Worm (Caenorhabditis elegans): Measurements from ENCODE around the gene F32D8.15.

F32D8.15 gene

ce11 chrV:10858340-10858739, 45.5 kb upstream of the F32D8.15 start (continued):
- TF ChIP-seq rcor-1 (GFP tag; IDR thresholded peaks at IDR 0.05) (no peak), lin-35 (GFP tag; optimal IDR thresholded peaks at IDR 0.05) (peak in 1 of 3 experiments; percentile 19), athp-1 (tag; optimal IDR thresholded peaks at IDR 0.05) (no peak), K11D2.4 (GFP tag; IDR thresholded peaks at IDR 0.05) (peak; percentile 72; the same call in 1 of the 2 replicates), B0336.3 (GFP tag; IDR thresholded peaks at IDR 0.05) (0 out of 2 replicates have a peak, but pooled peaks have one; percentile 52), Y53F4B.3 (GFP tag; IDR thresholded peaks at IDR 0.05) (no peak), let-607 (tag; optimal IDR thresholded peaks at IDR 0.05) (peak in 1 of 2 experiments; percentile 21), ccch-3 (GFP tag; optimal IDR thresholded peaks at IDR 0.05) (no peak), repo-1 (tag; optimal IDR thresholded peaks at IDR 0.05) (no peak), attf-3 (GFP tag; conservative IDR thresholded peaks at IDR 0.05) (no peak), nhr-80 (tag; optimal IDR thresholded peaks at IDR 0.05) (peak; percentile 14), aptf-3 (GFP tag; IDR thresholded peaks at IDR 0.05) (no peak), ztf-3 (GFP tag; optimal IDR thresholded peaks at IDR 0.05) (no peak), F55B11.4 (tag; optimal IDR thresholded peaks at IDR 0.05; ENCODE audit: borderline replicate concordance, insufficient read depth) (no peak), attf-6 (GFP tag; IDR thresholded peaks at IDR 0.05) (no peak), nhr-27 (tag; optimal IDR thresholded peaks at IDR 0.05) (no peak), cebp-2 (GFP tag; IDR thresholded peaks at IDR 0.05) (no peak), efl-1 (GFP tag; optimal IDR thresholded peaks at IDR 0.05) (no peak), rpc-1 (optimal IDR thresholded peaks at IDR 0.05) (no peak), rpc-1 (tag; optimal IDR thresholded peaks at IDR 0.05) (no peak), chd-7 (tag; optimal IDR thresholded peaks at IDR 0.05) (peak; percentile 80), lin-54 (GFP tag; optimal IDR thresholded peaks at IDR 0.05) (peak; percentile 52), bed-1 (GFP tag; IDR thresholded peaks at IDR 0.05) (no peak), lsl-1 (GFP tag; optimal IDR thresholded peaks at IDR 0.05) (no peak), mcd-1 (GFP tag; IDR thresholded peaks at IDR 0.05) (0 out of 2 replicates have a peak, but pooled peaks have one; percentile 30), lsy-27 (tag; optimal IDR thresholded peaks at IDR 0.05; ENCODE audit: borderline replicate concordance, insufficient read depth) (no peak), dpff-1 (tag; optimal IDR thresholded peaks at IDR 0.05) (no peak), hlh-26 (GFP tag; conservative IDR thresholded peaks at IDR 0.05) (no peak), bed-2 (GFP tag; IDR thresholded peaks at IDR 0.05) (no peak), nfyb-1 (GFP tag; IDR thresholded peaks at IDR 0.05) (peak; percentile 57; the same call in 1 of the 2 replicates), nhr-90 (tag; optimal IDR thresholded peaks at IDR 0.05) (no peak), madf-3 (GFP tag; IDR thresholded peaks at IDR 0.05) (no peak), sea-2 (GFP tag; IDR thresholded peaks at IDR 0.05) (no peak), unc-62 (GFP tag; optimal IDR thresholded peaks at IDR 0.05) (no peak), nhr-120 (GFP tag; IDR thresholded peaks at IDR 0.05) (no peak), F52B5.7 (tag; optimal IDR thresholded peaks at IDR 0.05) (no peak), hmg-1.2 (GFP tag; IDR thresholded peaks at IDR 0.05) (peak; percentile 50; the same call in 1 of the 2 replicates), tbp1 (GFP tag; optimal IDR thresholded peaks at IDR 0.05) (peak; percentile 3), aptf-2 (GFP tag; conservative IDR thresholded peaks at IDR 0.05) (no peak), tbx-9 (tag; optimal IDR thresholded peaks at IDR 0.05; ENCODE audit: borderline replicate concordance) (no peak), K12H6.12 (tag; optimal IDR thresholded peaks at IDR 0.05) (peak; percentile 86), D2030.7 (GFP tag; IDR thresholded peaks at IDR 0.05) (no peak), hsf-1 (GFP tag; IDR thresholded peaks at IDR 0.05) (no peak), nhr-179 (tag; optimal IDR thresholded peaks at IDR 0.05) (no peak), dpl-1 (GFP tag; optimal IDR thresholded peaks at IDR 0.05) (no peak), Y79H2A.3 (GFP tag; conservative IDR thresholded peaks at IDR 0.05) (no peak), sptf-2 (GFP tag; optimal IDR thresholded peaks at IDR 0.05) (no peak), F22D6.2 (tag; optimal IDR thresholded peaks at IDR 0.05) (no peak), F39B2.1 (GFP tag; IDR thresholded peaks at IDR 0.05) (no peak), madf-10 (tag; optimal IDR thresholded peaks at IDR 0.05) (peak; percentile 57)

All from whole organism, young adult.